Worm (Caenorhabditis elegans): ENCODE measurements around the gene dnj-23.

dnj-23 gene

DNA sequence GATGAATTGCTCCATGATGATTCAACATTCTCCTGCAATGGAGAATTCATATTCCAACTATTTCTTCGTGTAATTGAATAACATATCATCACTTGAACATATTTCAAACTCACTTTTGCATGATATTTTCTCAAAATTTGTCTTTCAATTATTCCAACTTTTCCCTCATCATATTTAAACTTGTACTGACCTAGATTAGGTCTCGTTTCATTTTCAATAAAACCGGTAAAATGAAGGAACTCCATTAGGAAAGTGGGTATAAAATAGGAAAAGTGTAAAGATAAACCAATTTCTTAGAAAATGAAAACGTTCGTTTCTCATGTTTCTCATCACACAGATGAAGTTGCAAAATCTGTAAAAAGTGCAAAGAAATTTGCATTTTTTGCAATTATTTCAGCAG lies 43.8 kb upstream of the dnj-23 start, which contains the start of gene col-78:
Gene col-78, plus strand, starts transcription at position 301 of the 400 bp plus-strand sequence.
- no peak for TF ChIP-seq unc-62 (GFP tag; optimal IDR thresholded peaks at IDR 0.05 in 1 of 2)
- TF ChIP-seq unc-62 (tag; optimal IDR thresholded peaks at IDR 0.05), result no peak
- TF ChIP-seq nhr-48 (tag; optimal IDR thresholded peaks at IDR 0.05), result no peak
- no peak for TF ChIP-seq tag-97 (GFP tag; IDR thresholded peaks at IDR 0.05)
- no peak for TF ChIP-seq ama-1 (optimal IDR thresholded peaks at IDR 0.05)
- TF ChIP-seq nhr-76 (tag; optimal IDR thresholded peaks at IDR 0.05), result no peak
- no peak for TF ChIP-seq spr-1 (tag; optimal IDR thresholded peaks at IDR 0.05)
- no peak for TF ChIP-seq ZK337.2 (GFP tag; IDR thresholded peaks at IDR 0.05)
- no peak for TF ChIP-seq dve-1 (tag; optimal IDR thresholded peaks at IDR 0.05; ENCODE audit: insufficient read depth)
- TF ChIP-seq Y75B8A.6 (GFP tag; IDR thresholded peaks at IDR 0.05), result no peak
- no peak for TF ChIP-seq lin-15B (tag; optimal IDR thresholded peaks at IDR 0.05)
- no peak for TF ChIP-seq D1046.2 (GFP tag; IDR thresholded peaks at IDR 0.05)
- TF ChIP-seq T20F7.1 (GFP tag; optimal IDR thresholded peaks at IDR 0.05), result no peak
- TF ChIP-seq pqm-1 (tag; optimal IDR thresholded peaks at IDR 0.05), result no peak
- TF ChIP-seq attf-4 (tag; optimal IDR thresholded peaks at IDR 0.05), result no peak
- no peak for TF ChIP-seq tra-1 (GFP tag; IDR thresholded peaks at IDR 0.05)
- TF ChIP-seq skn-1 (tag; optimal IDR thresholded peaks at IDR 0.05), result no peak
- no peak for TF ChIP-seq hmg-1.1 (GFP tag; IDR thresholded peaks at IDR 0.05)
- no peak for TF ChIP-seq ceh-62 (tag; optimal IDR thresholded peaks at IDR 0.05)
- TF ChIP-seq arid-1 (GFP tag; conservative IDR thresholded peaks at IDR 0.05), result no peak
- no peak for TF ChIP-seq dmd-9 (GFP tag; IDR thresholded peaks at IDR 0.05)

ce11 chrII:9148079-9148478 lies 39.7 kb upstream of the dnj-23 start:
- TF ChIP-seq Y75B8A.6 (GFP tag; IDR thresholded peaks at IDR 0.05) (no peak), ctbp-1 (GFP tag; IDR thresholded peaks at IDR 0.05) (no peak), mes-2 (tag; optimal IDR thresholded peaks at IDR 0.05; ENCODE audit: poor library complexity, severe bottlenecking) (no peak), rbr-2 (tag; optimal IDR thresholded peaks at IDR 0.05) (no peak), lin-38 (GFP tag; IDR thresholded peaks at IDR 0.05) (no peak), T20F7.1 (GFP tag; optimal IDR thresholded peaks at IDR 0.05) (no peak), ceh-62 (tag; optimal IDR thresholded peaks at IDR 0.05) (no peak), nhr-11 (tag; optimal IDR thresholded peaks at IDR 0.05) (no peak), nhr-41 (GFP tag; IDR thresholded peaks at IDR 0.05) (no peak)

- TF ChIP-seq ceh-82 (tag; optimal IDR thresholded peaks at IDR 0.05) (no peak), aha-1 (tag) (peak; percentile 41)
Observed at ce11 chrII:9145961-9146360, 37.6 kb upstream of the dnj-23 start, which contains the start of gene W07A12.4. Gene W07A12.4 (plus strand): TSS chrII:9146261.

ce11 chrII:9144366-9144765 lies 36.0 kb upstream of the dnj-23 start:
- TF ChIP-seq gei-8 (GFP tag; optimal IDR thresholded peaks at IDR 0.05) (no peak), lin-1 (GFP tag; IDR thresholded peaks at IDR 0.05) (no peak), lim-7 (GFP tag; IDR thresholded peaks at IDR 0.05) (no peak), duxl-1 (tag; optimal IDR thresholded peaks at IDR 0.05; ENCODE audit: poor library complexity) (no peak), lsy-2 (tag; optimal IDR thresholded peaks at IDR 0.05) (no peak), ceh-44 (GFP tag; IDR thresholded peaks at IDR 0.05) (no peak), set-16 (GFP tag; IDR thresholded peaks at IDR 0.05) (no peak), lin-39 (tag; optimal IDR thresholded peaks at IDR 0.05) (no peak), dpl-1 (GFP tag; optimal IDR thresholded peaks at IDR 0.05) (no peak), D1046.2 (GFP tag; IDR thresholded peaks at IDR 0.05) (no peak), ceh-28 (tag; optimal IDR thresholded peaks at IDR 0.05) (no peak)
